Fruit fly (Drosophila melanogaster): ENCODE results near the gene Cpr65Ax2.
"Not testable (repeated sequence)": the region's sequence is repeated elsewhere in the genome, so short reads cannot be mapped to it uniquely, and the experiment has no call there.

Gene Cpr65Ax2

DNA sequence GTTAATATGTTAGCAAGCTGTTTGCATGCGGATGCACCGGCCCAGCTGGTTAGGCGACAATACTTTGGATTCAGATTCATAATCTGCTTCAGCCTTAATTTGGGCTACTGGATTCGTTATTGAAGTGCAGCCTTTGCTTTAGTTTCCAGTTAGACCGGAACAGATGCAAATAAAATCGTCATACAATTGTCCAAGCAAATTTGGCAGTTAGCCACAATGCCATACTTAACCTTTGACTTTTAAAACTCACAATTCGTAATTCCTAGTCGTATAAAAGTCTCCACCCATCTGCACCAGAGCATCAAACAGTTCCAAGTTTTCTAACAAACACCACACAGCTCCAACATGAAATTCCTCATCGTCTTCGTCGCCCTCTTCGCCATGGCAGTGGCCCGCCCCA, 1.4 kb downstream of the Cpr65Ax2 start, which contains the start of gene Lcp65Ab1:
Lcp65Ab1 (plus strand) TSS at position 301 of the 400 bp plus-strand sequence.
- not testable (repeated sequence) for TF ChIP-seq fu2 (GFP tag; optimal IDR thresholded peaks at IDR 0.05); Mrtf (GFP tag; IDR thresholded peaks at IDR 0.05); cg (GFP tag; optimal IDR thresholded peaks at IDR 0.05)

DNA sequence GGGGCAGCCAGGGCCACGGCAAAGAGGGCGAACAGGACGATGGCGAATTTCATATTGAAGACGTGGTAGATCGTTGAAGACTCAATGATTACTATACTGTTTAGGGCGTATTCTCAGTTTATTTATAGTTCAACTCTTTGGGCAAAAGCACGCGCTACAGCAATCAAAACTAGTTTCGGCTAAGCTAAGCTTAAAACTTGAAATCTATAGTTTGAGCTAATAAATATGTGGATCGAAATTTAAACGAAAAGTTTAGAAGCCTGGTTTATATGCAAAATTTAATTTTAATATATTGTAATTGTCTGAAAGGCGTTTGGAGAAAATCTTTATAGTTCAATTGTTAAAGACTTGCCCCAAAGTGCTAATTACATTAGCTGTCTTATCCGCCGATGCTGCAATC, 2.8 kb downstream of the Cpr65Ax2 start, which contains the start of gene Cpr65Ax1:
Cpr65Ax1 (minus strand) TSS at position 101 of the 400 bp plus-strand sequence.
- TF ChIP-seq CG2889 (GFP tag; IDR thresholded peaks at IDR 0.05); CG8924 (tag; optimal IDR thresholded peaks at IDR 0.05); CG18619 (GFP tag; optimal IDR thresholded peaks at IDR 0.05): not testable (repeated sequence)

DNA sequence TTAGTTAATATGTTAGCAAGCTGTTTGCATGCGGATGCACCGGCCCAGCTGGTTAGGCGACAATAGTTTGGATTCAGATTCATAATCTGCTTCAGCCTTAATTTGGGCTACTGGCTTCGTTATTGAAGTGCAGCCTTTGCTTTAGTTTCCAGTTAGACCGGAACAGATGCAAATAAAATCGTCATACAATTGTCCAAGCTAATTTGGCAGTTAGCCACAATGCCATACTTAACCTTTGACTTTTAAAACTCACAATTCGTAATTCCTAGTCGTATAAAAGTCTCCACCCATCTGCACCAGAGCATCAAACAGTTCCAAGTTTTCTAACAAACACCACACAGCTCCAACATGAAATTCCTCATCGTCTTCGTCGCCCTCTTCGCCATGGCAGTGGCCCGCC, 4.3 kb downstream of the Cpr65Ax2 start, which contains the start of gene Lcp65Ab2:
Lcp65Ab2 (plus strand) TSS at position 301 of the 400 bp plus-strand sequence.
- not testable (repeated sequence) for TF ChIP-seq CG2202 (tag; optimal IDR thresholded peaks at IDR 0.05); CG8765 (GFP tag; IDR thresholded peaks at IDR 0.05); NfI (GFP tag; optimal IDR thresholded peaks at IDR 0.05)

dm6 chr3L:6144769-6145220, 5.9 kb downstream of the Cpr65Ax2 start, which contains the start of gene Lcp65Ac:
Lcp65Ac (plus strand) TSS chr3L:6144819.
- TF ChIP-seq cad (GFP tag; optimal IDR thresholded peaks at IDR 0.05) (no peak), CG4820 (GFP tag; optimal IDR thresholded peaks at IDR 0.05) (no peak), nerfin-1 (tag; optimal IDR thresholded peaks at IDR 0.05) (no peak), Ada2b (GFP tag; IDR thresholded peaks at IDR 0.05) (no peak), dpn (GFP tag; optimal IDR thresholded peaks at IDR 0.05) (no peak), H15 (GFP tag; IDR thresholded peaks at IDR 0.05) (no peak), en (GFP tag; optimal IDR thresholded peaks at IDR 0.05) (no peak), Usf (GFP tag; optimal IDR thresholded peaks at IDR 0.05) (no peak), CG11695 (GFP tag; IDR thresholded peaks at IDR 0.05) (no peak), Ets65A (GFP tag) (peak; percentile 93), maf-S (GFP tag; optimal IDR thresholded peaks at IDR 0.05) (no peak), MESR4 (GFP tag; optimal IDR thresholded peaks at IDR 0.05) (no peak), sob (GFP tag; IDR thresholded peaks at IDR 0.05) (no peak), Stat92E (GFP tag; optimal IDR thresholded peaks at IDR 0.05) (no peak), Dbx (GFP tag; IDR thresholded peaks at IDR 0.05) (0 out of 3 replicates have a peak, but pooled peaks have one; percentile 6), NK7.1 (GFP tag; optimal IDR thresholded peaks at IDR 0.05) (no peak)

DNA sequence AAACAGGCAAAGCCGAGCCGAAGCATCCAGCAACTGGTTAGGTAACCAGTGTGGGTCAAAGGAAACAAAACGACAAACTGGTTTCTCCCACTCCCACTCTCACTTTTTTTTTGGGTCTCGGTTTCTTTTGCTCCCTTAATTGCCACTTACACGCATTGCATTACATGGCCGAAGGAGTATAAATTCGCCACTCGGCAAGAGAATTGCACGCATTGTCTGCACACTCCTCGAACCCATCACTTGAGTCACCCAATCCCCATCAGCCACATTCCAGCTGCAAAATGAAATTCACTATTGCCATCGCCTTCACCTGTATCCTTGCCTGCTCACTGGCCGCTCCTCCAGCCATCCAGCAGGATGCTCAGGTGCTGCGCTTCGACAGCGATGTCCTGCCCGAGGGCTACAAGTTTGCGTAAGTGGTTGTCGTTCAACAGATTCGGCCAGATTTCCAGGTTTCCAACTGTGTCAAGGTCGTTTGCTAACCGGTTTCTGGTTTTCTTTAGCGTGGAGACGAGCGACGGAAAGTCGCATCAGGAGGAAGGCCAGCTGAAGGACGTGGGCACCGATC, 7.4 kb downstream of the Cpr65Ax2 start, which contains the start of gene Lcp65Ad:
Lcp65Ad (plus strand) TSS at position 208 of the 568 bp plus-strand sequence.
- TF ChIP-seq Dref (GFP tag; IDR thresholded peaks at IDR 0.05) = no peak
- no peak for TF ChIP-seq CG17186 (GFP tag; optimal IDR thresholded peaks at IDR 0.05)
- peak; percentile 85 for TF ChIP-seq Ets65A (GFP tag)
- peak; percentile 25 for TF ChIP-seq Blimp-1 (GFP tag; optimal IDR thresholded peaks at IDR 0.05)

dm6 chr3L:6142313-6142712, 8.3 kb downstream of the Cpr65Ax2 start, which contains the start of gene Cpr65Aw:
Cpr65Aw (minus strand) TSS chr3L:6142413.
- TF ChIP-seq tgo (GFP tag; IDR thresholded peaks at IDR 0.05) = no peak
